Fruit fly (Drosophila melanogaster) whole organism: ENCODE results near the gene Nos.

Source experiments
- pan ChIP-seq: fragments of >200 bp; optimal IDR thresholded peaks from 2 replicates; lab custom pipeline; 2017
- psq ChIP-seq: fragments of >200 bp; optimal IDR thresholded peaks from 2 replicates; lab custom pipeline; 2017

DNA sequence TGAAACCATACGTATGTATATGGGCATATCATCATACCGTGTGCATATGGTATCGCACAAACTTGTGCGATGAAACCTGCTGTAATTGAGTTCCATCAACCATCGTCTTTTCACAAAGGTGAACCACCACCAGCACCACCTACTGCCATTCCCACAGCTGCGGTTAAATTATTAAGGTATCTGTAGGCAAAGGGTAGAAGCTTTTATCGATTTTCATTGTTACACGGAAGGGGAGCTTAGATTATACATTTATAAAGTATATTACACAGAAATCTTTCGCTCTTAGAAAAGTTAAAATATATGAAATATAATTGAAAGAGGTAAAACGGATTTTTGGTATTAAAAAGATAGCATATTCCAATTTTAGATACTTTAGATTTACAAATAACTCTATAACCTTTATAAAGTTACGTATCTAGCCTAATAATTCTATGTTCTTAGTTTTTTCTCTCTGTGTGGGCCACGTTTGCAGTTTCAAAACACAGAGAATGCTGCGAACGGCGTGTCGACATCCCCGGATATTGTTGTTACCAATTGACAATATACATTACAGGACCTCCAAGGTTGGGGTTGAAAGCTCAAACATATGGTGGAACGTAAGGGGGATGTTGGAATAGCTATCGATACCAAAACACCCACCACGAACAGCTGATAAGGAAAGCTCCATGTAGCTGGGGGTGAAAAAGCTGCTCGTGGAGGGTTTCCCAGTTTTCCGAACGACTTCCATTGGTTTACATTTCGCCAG lies 76.7 kb downstream of the Nos start, which contains the start of gene CG6495:
- TF ChIP-seq pan (lab: Kevin White, UChicago) (no peak), psq (lab: Kevin White, UChicago) (no peak)
